Comparison of ENCODE assay signal across 1 fruit fly cellular context in the genomic region with DNA sequence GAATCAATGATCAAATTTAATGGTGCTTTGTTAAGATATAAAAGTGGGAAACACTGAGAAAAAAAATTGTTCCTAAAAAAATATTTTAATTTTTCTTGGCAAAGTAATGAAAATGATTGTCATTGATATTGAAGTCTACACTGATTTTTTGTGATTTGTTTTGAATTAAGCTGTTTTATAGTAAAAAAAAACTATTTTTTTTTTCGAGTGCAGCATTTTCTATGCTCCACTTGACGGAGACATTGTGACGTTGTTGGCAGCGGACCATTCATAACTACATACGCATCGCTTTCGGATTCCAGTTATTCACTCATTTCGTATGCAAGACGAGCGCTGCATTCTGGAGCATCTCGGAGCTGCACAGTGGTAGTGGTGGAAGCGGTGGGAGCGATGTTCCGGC.
TF ChIP-seq lines count a peak whose summit lies in the region.

No protein-coding gene starts in this region.

TF ChIP-seq in whole organism, embryonic, 481 proteins besides CTCF, POLR2A, EP300 and RAD21 (continued from another document):
- TF ChIP-seq CG4424 (GFP tag; optimal IDR thresholded peaks at IDR 0.05; lab: Kevin White, UChicago) = peak; percentile 66
- TF ChIP-seq Chrac-16 (GFP tag; optimal IDR thresholded peaks at IDR 0.05; lab: Kevin White, UChicago) = no peak
- no peak for TF ChIP-seq klu (GFP tag; IDR thresholded peaks at IDR 0.05; lab: Robert Waterston, UW)
- TF ChIP-seq slou (GFP tag; optimal IDR thresholded peaks at IDR 0.05; lab: Kevin White, UChicago) = peak; percentile 18
- no peak for TF ChIP-seq ro (GFP tag; IDR thresholded peaks at IDR 0.05; lab: Robert Waterston, UW)
- TF ChIP-seq fd102C (GFP tag; optimal IDR thresholded peaks at IDR 0.05; lab: Kevin White, UChicago) = no peak
- TF ChIP-seq Gug (GFP tag; IDR thresholded peaks at IDR 0.05; lab: Robert Waterston, UW) = no peak; the same call in 3 of the 4 replicates
- peak; percentile 90 for TF ChIP-seq CG17829 (tag; optimal IDR thresholded peaks at IDR 0.05; lab: Kevin White, UChicago)
- TF ChIP-seq grau (tag; optimal IDR thresholded peaks at IDR 0.05; lab: Kevin White, UChicago) = peak; percentile 41
- TF ChIP-seq sob (GFP tag; IDR thresholded peaks at IDR 0.05; lab: Robert Waterston, UW) = peak; percentile 54; the same call in 1 of the 2 replicates
- TF ChIP-seq CG16863 (GFP tag; optimal IDR thresholded peaks at IDR 0.05; lab: Kevin White, UChicago) = no peak
- peak; percentile 16 for TF ChIP-seq CG31388 (GFP tag; optimal IDR thresholded peaks at IDR 0.05; lab: Kevin White, UChicago)
- TF ChIP-seq Hand (GFP tag; optimal IDR thresholded peaks at IDR 0.05; lab: Kevin White, UChicago) = no peak
- TF ChIP-seq CG32532 (GFP tag; IDR thresholded peaks at IDR 0.05; lab: Robert Waterston, UW) = 0 out of 2 replicates have a peak, but pooled peaks have one; percentile 4
- no peak for TF ChIP-seq ham (GFP tag; IDR thresholded peaks at IDR 0.05; lab: Robert Waterston, UW)
- TF ChIP-seq Rx (GFP tag; IDR thresholded peaks at IDR 0.05; lab: Robert Waterston, UW) = peak; percentile 58
- no peak for TF ChIP-seq Nf-YB (GFP tag; optimal IDR thresholded peaks at IDR 0.05; lab: Kevin White, UChicago)
- TF ChIP-seq Max (GFP tag; optimal IDR thresholded peaks at IDR 0.05; lab: Kevin White, UChicago) = peak; percentile 40
- peak; percentile 60 for TF ChIP-seq Ravus (GFP tag; IDR thresholded peaks at IDR 0.05; lab: Robert Waterston, UW)
- TF ChIP-seq CG18764 (GFP tag; optimal IDR thresholded peaks at IDR 0.05; lab: Kevin White, UChicago) = peak; percentile 70
- TF ChIP-seq tap (tag; optimal IDR thresholded peaks at IDR 0.05; lab: Kevin White, UChicago) = peak; percentile 90
- peak; percentile 60 for TF ChIP-seq pum (GFP tag; optimal IDR thresholded peaks at IDR 0.05; lab: Kevin White, UChicago)
- TF ChIP-seq CkIIα-i1 (GFP tag; IDR thresholded peaks at IDR 0.05; lab: Robert Waterston, UW) = no peak
- TF ChIP-seq Usf (GFP tag; optimal IDR thresholded peaks at IDR 0.05; lab: Kevin White, UChicago) = no peak
- peak; percentile 14 for TF ChIP-seq Atf3 (GFP tag; optimal IDR thresholded peaks at IDR 0.05; lab: Kevin White, UChicago)
- peak; percentile 38; the same call in 1 of the 3 replicates for TF ChIP-seq CG3726 (GFP tag; IDR thresholded peaks at IDR 0.05; lab: Robert Waterston, UW)
- peak; percentile 11; the same call in 1 of the 2 replicates for TF ChIP-seq CG11247 (GFP tag; IDR thresholded peaks at IDR 0.05; lab: Robert Waterston, UW)
- TF ChIP-seq nmo (GFP tag; optimal IDR thresholded peaks at IDR 0.05; lab: Kevin White, UChicago) = peak; percentile 70
- TF ChIP-seq cato (GFP tag; optimal IDR thresholded peaks at IDR 0.05; lab: Kevin White, UChicago; ENCODE audit: borderline replicate concordance) = no peak
- TF ChIP-seq bowl (GFP tag; IDR thresholded peaks at IDR 0.05; lab: Robert Waterston, UW) = peak; percentile 11; the same call in 1 of the 2 replicates
- no peak for TF ChIP-seq tio (GFP tag; optimal IDR thresholded peaks at IDR 0.05; lab: Kevin White, UChicago)
- peak; percentile 38 for TF ChIP-seq CG9817 (tag; optimal IDR thresholded peaks at IDR 0.05; lab: Kevin White, UChicago)
- TF ChIP-seq schlank (tag; optimal IDR thresholded peaks at IDR 0.05; lab: Kevin White, UChicago) = no peak
- no peak for TF ChIP-seq Dip2 (GFP tag; IDR thresholded peaks at IDR 0.05; lab: Robert Waterston, UW)
- TF ChIP-seq lola (GFP tag; optimal IDR thresholded peaks at IDR 0.05; lab: Kevin White, UChicago) = peak in 1 of 3 experiments; percentile 34
- no peak for TF ChIP-seq CG6175 (GFP tag; IDR thresholded peaks at IDR 0.05; lab: Robert Waterston, UW)
- TF ChIP-seq da (GFP tag; optimal IDR thresholded peaks at IDR 0.05; lab: Kevin White, UChicago) = no peak
- no peak for TF ChIP-seq gsb (GFP tag; IDR thresholded peaks at IDR 0.05; lab: Robert Waterston, UW)
- TF ChIP-seq CG4707 (GFP tag; optimal IDR thresholded peaks at IDR 0.05; lab: Kevin White, UChicago) = no peak
- TF ChIP-seq sc (optimal IDR thresholded peaks at IDR 0.05; lab: Kevin White, UChicago) = no peak
- peak; percentile 14 for TF ChIP-seq sc (GFP tag; optimal IDR thresholded peaks at IDR 0.05; lab: Kevin White, UChicago)
- peak; percentile 54; the same call in 1 of the 3 replicates for TF ChIP-seq ken (GFP tag; IDR thresholded peaks at IDR 0.05; lab: Robert Waterston, UW)
- no peak for TF ChIP-seq sima (GFP tag; optimal IDR thresholded peaks at IDR 0.05; lab: Kevin White, UChicago)
- no peak for TF ChIP-seq CG6813 (GFP tag; optimal IDR thresholded peaks at IDR 0.05; lab: Kevin White, UChicago)
- no peak for TF ChIP-seq trh (GFP tag; optimal IDR thresholded peaks at IDR 0.05; lab: Kevin White, UChicago)
- TF ChIP-seq pb (GFP tag; optimal IDR thresholded peaks at IDR 0.05; lab: Kevin White, UChicago) = no peak
- no peak for TF ChIP-seq CG15479 (GFP tag; optimal IDR thresholded peaks at IDR 0.05; lab: Kevin White, UChicago)
- no peak for TF ChIP-seq CG3163 (GFP tag; optimal IDR thresholded peaks at IDR 0.05; lab: Kevin White, UChicago)
- no peak for TF ChIP-seq Stat92E (GFP tag; optimal IDR thresholded peaks at IDR 0.05; lab: Kevin White, UChicago)
- peak; percentile 82 for TF ChIP-seq CG6689 (GFP tag; IDR thresholded peaks at IDR 0.05; lab: Robert Waterston, UW)
- TF ChIP-seq bigmax (GFP tag; optimal IDR thresholded peaks at IDR 0.05; lab: Kevin White, UChicago) = no peak
- TF ChIP-seq gfzf (GFP tag; optimal IDR thresholded peaks at IDR 0.05; lab: Kevin White, UChicago) = no peak
- no peak for TF ChIP-seq prd (optimal IDR thresholded peaks at IDR 0.05; lab: Kevin White, UChicago)
- peak; percentile 79 for TF ChIP-seq prd (GFP tag; IDR thresholded peaks at IDR 0.05; lab: Robert Waterston, UW)
- peak; percentile 93 for TF ChIP-seq Xrp1 (GFP tag; IDR thresholded peaks at IDR 0.05; lab: Robert Waterston, UW)
- TF ChIP-seq kay (GFP tag; optimal IDR thresholded peaks at IDR 0.05; lab: Kevin White, UChicago) = no peak
- TF ChIP-seq Bdp1 (GFP tag; optimal IDR thresholded peaks at IDR 0.05; lab: Kevin White, UChicago) = no peak
- no peak for TF ChIP-seq CG6683 (GFP tag; optimal IDR thresholded peaks at IDR 0.05; lab: Kevin White, UChicago)
- peak; percentile 31 for TF ChIP-seq abd-A (tag; optimal IDR thresholded peaks at IDR 0.05; lab: Kevin White, UChicago)
- TF ChIP-seq pzg (GFP tag; optimal IDR thresholded peaks at IDR 0.05; lab: Kevin White, UChicago) = no peak
- peak; percentile 89 for TF ChIP-seq D19A (tag; optimal IDR thresholded peaks at IDR 0.05; lab: Kevin White, UChicago)
- no peak for TF ChIP-seq Lpt (GFP tag; optimal IDR thresholded peaks at IDR 0.05; lab: Kevin White, UChicago)
- peak; percentile 22; the same call in 1 of the 2 replicates for TF ChIP-seq MBD-R2 (GFP tag; IDR thresholded peaks at IDR 0.05; lab: Robert Waterston, UW)
- TF ChIP-seq ash1 (GFP tag; optimal IDR thresholded peaks at IDR 0.05; lab: Kevin White, UChicago) = no peak
- no peak for TF ChIP-seq CG1529 (GFP tag; optimal IDR thresholded peaks at IDR 0.05; lab: Kevin White, UChicago)
- peak; percentile 86 for TF ChIP-seq CG5953 (GFP tag; IDR thresholded peaks at IDR 0.05; lab: Robert Waterston, UW)
- no peak for TF ChIP-seq Dll (GFP tag; IDR thresholded peaks at IDR 0.05; lab: Robert Waterston, UW; ENCODE audit: partially characterized antibody)
- no peak for TF ChIP-seq Meics (GFP tag; optimal IDR thresholded peaks at IDR 0.05; lab: Kevin White, UChicago)
- TF ChIP-seq vvl (GFP tag; IDR thresholded peaks at IDR 0.05; lab: Robert Waterston, UW) = peak; percentile 90
- no peak for TF ChIP-seq CG9797 (GFP tag; optimal IDR thresholded peaks at IDR 0.05; lab: Kevin White, UChicago)
- no peak for TF ChIP-seq CG16779 (GFP tag; IDR thresholded peaks at IDR 0.05; lab: Robert Waterston, UW)
- TF ChIP-seq CG1832 (GFP tag; optimal IDR thresholded peaks at IDR 0.05; lab: Kevin White, UChicago) = no peak
- no peak for TF ChIP-seq Opbp (GFP tag; IDR thresholded peaks at IDR 0.05; lab: Robert Waterston, UW; ENCODE audit: partially characterized antibody)
- TF ChIP-seq jigr1 (GFP tag; IDR thresholded peaks at IDR 0.05; lab: Robert Waterston, UW) = peak; percentile 65
- peak; percentile 92 for TF ChIP-seq CG31441 (GFP tag; IDR thresholded peaks at IDR 0.05; lab: Robert Waterston, UW)
- TF ChIP-seq stc (GFP tag; IDR thresholded peaks at IDR 0.05; lab: Robert Waterston, UW) = peak; percentile 86
- peak; percentile 29 for TF ChIP-seq Hsf (GFP tag; optimal IDR thresholded peaks at IDR 0.05; lab: Kevin White, UChicago)
- TF ChIP-seq org-1 (GFP tag; optimal IDR thresholded peaks at IDR 0.05; lab: Kevin White, UChicago) = no peak
- peak; percentile 83 for TF ChIP-seq CG1024 (GFP tag; IDR thresholded peaks at IDR 0.05; lab: Robert Waterston, UW)
- TF ChIP-seq ssp (GFP tag; IDR thresholded peaks at IDR 0.05; lab: Robert Waterston, UW) = peak; percentile 43; the same call in 1 of the 2 replicates
- TF ChIP-seq CG14667 (GFP tag; IDR thresholded peaks at IDR 0.05; lab: Robert Waterston, UW) = peak; percentile 52; the same call in 1 of the 2 replicates
- no peak for TF ChIP-seq twi (tag; optimal IDR thresholded peaks at IDR 0.05; lab: Kevin White, UChicago)
- TF ChIP-seq pho (GFP tag; optimal IDR thresholded peaks at IDR 0.05; lab: Kevin White, UChicago) = no peak
- TF ChIP-seq CG6272 (GFP tag; IDR thresholded peaks at IDR 0.05; lab: Robert Waterston, UW) = peak; percentile 40; the same call in 1 of the 2 replicates
- TF ChIP-seq NFAT (GFP tag; IDR thresholded peaks at IDR 0.05; lab: Robert Waterston, UW) = no peak
- TF ChIP-seq Rfx (GFP tag; IDR thresholded peaks at IDR 0.05; lab: Robert Waterston, UW) = no peak
- peak; percentile 13 for TF ChIP-seq run (tag; optimal IDR thresholded peaks at IDR 0.05; lab: Kevin White, UChicago)
- peak; percentile 21 for TF ChIP-seq eyg (GFP tag; optimal IDR thresholded peaks at IDR 0.05; lab: Kevin White, UChicago)
- TF ChIP-seq Neu2 (GFP tag; optimal IDR thresholded peaks at IDR 0.05; lab: Kevin White, UChicago; ENCODE audit: borderline replicate concordance) = no peak
- TF ChIP-seq ase (GFP tag; IDR thresholded peaks at IDR 0.05; lab: Robert Waterston, UW) = peak; percentile 73; the same call in 2 of the 3 replicates
- TF ChIP-seq kni (GFP tag; optimal IDR thresholded peaks at IDR 0.05; lab: Kevin White, UChicago) = no peak
- TF ChIP-seq HmgZ (tag; optimal IDR thresholded peaks at IDR 0.05; lab: Kevin White, UChicago) = no peak
- no peak for TF ChIP-seq wdn (GFP tag; IDR thresholded peaks at IDR 0.05; lab: Robert Waterston, UW)
- TF ChIP-seq dysf (GFP tag; IDR thresholded peaks at IDR 0.05; lab: Robert Waterston, UW) = peak; percentile 67
- TF ChIP-seq CG12391 (tag; optimal IDR thresholded peaks at IDR 0.05; lab: Kevin White, UChicago) = peak; percentile 68
- peak; percentile 12; the same call in 1 of the 3 replicates for TF ChIP-seq CG7357 (GFP tag; IDR thresholded peaks at IDR 0.05; lab: Robert Waterston, UW)
- peak; percentile 14; the same call in 1 of the 2 replicates for TF ChIP-seq gt (GFP tag; IDR thresholded peaks at IDR 0.05; lab: Robert Waterston, UW)
- peak; percentile 71 for TF ChIP-seq wor (GFP tag; IDR thresholded peaks at IDR 0.05; lab: Robert Waterston, UW)
- TF ChIP-seq Awh (GFP tag; IDR thresholded peaks at IDR 0.05; lab: Robert Waterston, UW) = peak; percentile 77
- no peak for TF ChIP-seq vfl (GFP tag; optimal IDR thresholded peaks at IDR 0.05; lab: Kevin White, UChicago)
- TF ChIP-seq ara (GFP tag; IDR thresholded peaks at IDR 0.05; lab: Robert Waterston, UW) = peak; percentile 91
- TF ChIP-seq CG16813 (GFP tag; IDR thresholded peaks at IDR 0.05; lab: Robert Waterston, UW; ENCODE audit: partially characterized antibody) = no peak
- peak; percentile 18; the same call in 1 of the 2 replicates for TF ChIP-seq crol (GFP tag; IDR thresholded peaks at IDR 0.05; lab: Robert Waterston, UW)
- no peak for TF ChIP-seq CG12155 (GFP tag; optimal IDR thresholded peaks at IDR 0.05; lab: Kevin White, UChicago)
- TF ChIP-seq dati (GFP tag; IDR thresholded peaks at IDR 0.05; lab: Robert Waterston, UW) = peak; percentile 65; the same call in 1 of the 2 replicates
- no peak for TF ChIP-seq CG17568 (GFP tag; optimal IDR thresholded peaks at IDR 0.05; lab: Kevin White, UChicago)
- TF ChIP-seq nerfin-1 (tag; optimal IDR thresholded peaks at IDR 0.05; lab: Kevin White, UChicago) = peak; percentile 78
- TF ChIP-seq ATbp (GFP tag; optimal IDR thresholded peaks at IDR 0.05; lab: Kevin White, UChicago) = peak; percentile 68
- TF ChIP-seq CG15514 (GFP tag; optimal IDR thresholded peaks at IDR 0.05; lab: Kevin White, UChicago) = no peak
- TF ChIP-seq gce (GFP tag; IDR thresholded peaks at IDR 0.05; lab: Robert Waterston, UW) = peak; percentile 81
- TF ChIP-seq CG8478 (optimal IDR thresholded peaks at IDR 0.05; lab: Kevin White, UChicago) = no peak
- peak; percentile 33 for TF ChIP-seq jing (GFP tag; optimal IDR thresholded peaks at IDR 0.05; lab: Kevin White, UChicago)
- peak; percentile 74 for TF ChIP-seq Med (GFP tag; lab: Kevin White, UChicago)
- peak; percentile 48 for TF ChIP-seq btn (GFP tag; optimal IDR thresholded peaks at IDR 0.05; lab: Kevin White, UChicago)
- peak; percentile 27 for TF ChIP-seq ind (GFP tag; optimal IDR thresholded peaks at IDR 0.05; lab: Kevin White, UChicago)
- peak; percentile 14 for TF ChIP-seq CG17186 (GFP tag; optimal IDR thresholded peaks at IDR 0.05; lab: Kevin White, UChicago)
- no peak for TF ChIP-seq CG4854 (GFP tag; optimal IDR thresholded peaks at IDR 0.05; lab: Kevin White, UChicago)
- no peak for TF ChIP-seq vnd (GFP tag; IDR thresholded peaks at IDR 0.05; lab: Robert Waterston, UW; ENCODE audit: partially characterized antibody)
- peak; percentile 36 for TF ChIP-seq nau (GFP tag; optimal IDR thresholded peaks at IDR 0.05; lab: Kevin White, UChicago)
- peak; percentile 67 for TF ChIP-seq B-H1 (GFP tag; IDR thresholded peaks at IDR 0.05; lab: Robert Waterston, UW)
- TF ChIP-seq CG10543 (GFP tag; optimal IDR thresholded peaks at IDR 0.05; lab: Kevin White, UChicago) = no peak
- TF ChIP-seq mirr (GFP tag; optimal IDR thresholded peaks at IDR 0.05; lab: Kevin White, UChicago) = no peak
- TF ChIP-seq Six4 (GFP tag; optimal IDR thresholded peaks at IDR 0.05; lab: Kevin White, UChicago) = peak; percentile 37
TF ChIP-seq in whole organism, embryonic: peak in this region for 233.
